Fruit fly (Drosophila melanogaster): ENCODE measurements around the gene CG16820.

The CG16820 gene

dm6 chr2L:13290276-13291065 is 44.4 kb downstream of the CG16820 start (continued):
- TF ChIP-seq CG9609 (GFP tag; optimal IDR thresholded peaks at IDR 0.05) = no peak
- peak; percentile 39; the same call in 1 of the 3 replicates for TF ChIP-seq C15 (GFP tag; IDR thresholded peaks at IDR 0.05)
- TF ChIP-seq Nf-YA (GFP tag; IDR thresholded peaks at IDR 0.05) = peak; percentile 59; the same call in 1 of the 2 replicates
- TF ChIP-seq CG43689 (GFP tag; IDR thresholded peaks at IDR 0.05) = no peak
- TF ChIP-seq bigmax (GFP tag; optimal IDR thresholded peaks at IDR 0.05) = peak; percentile 39
- TF ChIP-seq CG16863 (GFP tag; optimal IDR thresholded peaks at IDR 0.05) = peak; percentile 44
- TF ChIP-seq vvl (GFP tag; IDR thresholded peaks at IDR 0.05) = peak; percentile 55; the same call in 1 of the 2 replicates
- TF ChIP-seq Bgb (GFP tag; IDR thresholded peaks at IDR 0.05; ENCODE audit: partially characterized antibody) = peak; percentile 73; the same call in 1 of the 2 replicates
- TF ChIP-seq ewg (GFP tag; optimal IDR thresholded peaks at IDR 0.05) = peak; percentile 47
- peak; percentile 95 for TF ChIP-seq CG6765 (GFP tag; optimal IDR thresholded peaks at IDR 0.05)
- peak; percentile 89 for TF ChIP-seq Deaf1 (tag; optimal IDR thresholded peaks at IDR 0.05)
- peak; percentile 88 for TF ChIP-seq salm (tag; optimal IDR thresholded peaks at IDR 0.05)
- no peak for TF ChIP-seq CG7786 (GFP tag; optimal IDR thresholded peaks at IDR 0.05)
- TF ChIP-seq CG1832 (GFP tag; optimal IDR thresholded peaks at IDR 0.05) = no peak
- peak; percentile 33 for TF ChIP-seq crc (GFP tag; optimal IDR thresholded peaks at IDR 0.05)
- TF ChIP-seq amos (GFP tag; IDR thresholded peaks at IDR 0.05; ENCODE audit: partially characterized antibody) = peak; percentile 47; the same call in 1 of the 2 replicates
- no peak for TF ChIP-seq CG3838 (GFP tag; optimal IDR thresholded peaks at IDR 0.05)
- peak; percentile 89 for TF ChIP-seq CG3407 (GFP tag; optimal IDR thresholded peaks at IDR 0.05)
- TF ChIP-seq Sry-δ (GFP tag; optimal IDR thresholded peaks at IDR 0.05) = no peak
- TF ChIP-seq gcm2 (GFP tag; optimal IDR thresholded peaks at IDR 0.05) = no peak
- TF ChIP-seq fu2 (GFP tag; optimal IDR thresholded peaks at IDR 0.05) = no peak
- peak; percentile 55 for TF ChIP-seq CG10366 (GFP tag; IDR thresholded peaks at IDR 0.05)
- TF ChIP-seq CG15696 (tag; optimal IDR thresholded peaks at IDR 0.05) = peak; percentile 35
- TF ChIP-seq grau (tag; optimal IDR thresholded peaks at IDR 0.05) = peak; percentile 69
- no peak for TF ChIP-seq pzg (GFP tag; optimal IDR thresholded peaks at IDR 0.05)
- TF ChIP-seq ftz-f1 (GFP tag; optimal IDR thresholded peaks at IDR 0.05) = peak; percentile 55
- no peak for TF ChIP-seq Ets65A (GFP tag)
- no peak for TF ChIP-seq cas (GFP tag; IDR thresholded peaks at IDR 0.05)
- TF ChIP-seq btn (GFP tag; optimal IDR thresholded peaks at IDR 0.05) = no peak
- peak; percentile 18 for TF ChIP-seq Antp (GFP tag; optimal IDR thresholded peaks at IDR 0.05)
- peak; percentile 69 for TF ChIP-seq CG9727 (GFP tag; optimal IDR thresholded peaks at IDR 0.05)
- peak; percentile 74; the same call in 1 of the 3 replicates for TF ChIP-seq CG3726 (GFP tag; IDR thresholded peaks at IDR 0.05)
- TF ChIP-seq HLH54F (GFP tag; optimal IDR thresholded peaks at IDR 0.05) = peak; percentile 27
- TF ChIP-seq trh (GFP tag; optimal IDR thresholded peaks at IDR 0.05) = peak; percentile 14
- peak; percentile 91 for TF ChIP-seq nau (GFP tag; optimal IDR thresholded peaks at IDR 0.05)
- no peak for TF ChIP-seq H15 (GFP tag; IDR thresholded peaks at IDR 0.05)
- TF ChIP-seq oc (tag; optimal IDR thresholded peaks at IDR 0.05) = peak; percentile 80
- peak; percentile 61 for TF ChIP-seq CTCF (GFP tag; optimal IDR thresholded peaks at IDR 0.05)
- TF ChIP-seq zf30C (GFP tag; optimal IDR thresholded peaks at IDR 0.05) = no peak
- no peak for TF ChIP-seq CG8478 (optimal IDR thresholded peaks at IDR 0.05)
- peak; percentile 85 for TF ChIP-seq CG4360 (GFP tag; IDR thresholded peaks at IDR 0.05)
- TF ChIP-seq MTF-1 (GFP tag; optimal IDR thresholded peaks at IDR 0.05; ENCODE audit: borderline replicate concordance) = peak; percentile 92
- TF ChIP-seq grn (GFP tag; optimal IDR thresholded peaks at IDR 0.05) = peak; percentile 60
- TF ChIP-seq nerfin-2 (GFP tag; IDR thresholded peaks at IDR 0.05; ENCODE audit: partially characterized antibody) = no peak
- TF ChIP-seq CG6813 (GFP tag; optimal IDR thresholded peaks at IDR 0.05) = peak; percentile 94
- TF ChIP-seq CG10462 (GFP tag; optimal IDR thresholded peaks at IDR 0.05) = peak; percentile 15
- peak; percentile 65 for TF ChIP-seq CG10209 (GFP tag; optimal IDR thresholded peaks at IDR 0.05)

Data from whole organism, embryonic.